Fruit fly (Drosophila melanogaster) Kc167 (cell line): ENCODE measurements around the gene Best4.

ENCODE experiments used
- Myc ChIP-seq: fragments of >200 bp; optimal IDR thresholded peaks from 2 replicates; lab custom pipeline; 2017; ENCODE audit warnings: missing external identifiers
- Sin3A ChIP-seq: fragments of >200 bp; optimal IDR thresholded peaks from 2 replicates; lab custom pipeline; 2018; ENCODE audit warnings: missing external identifiers
- h ChIP-seq: fragments of >200 bp; optimal IDR thresholded peaks from 3 replicates; lab custom pipeline; 2018; ENCODE audit warnings: missing external identifiers

- TF ChIP-seq h (lab: Kevin White, UChicago) = no peak
- TF ChIP-seq Myc (lab: Kevin White, UChicago) = no peak
- TF ChIP-seq Sin3A = no peak
These were observed 38.2 kb upstream of the Best4 start for dm6 chr3L:15260593-15260992.
